Fruit fly (Drosophila melanogaster): ENCODE results near the gene Taf12.

DNA sequence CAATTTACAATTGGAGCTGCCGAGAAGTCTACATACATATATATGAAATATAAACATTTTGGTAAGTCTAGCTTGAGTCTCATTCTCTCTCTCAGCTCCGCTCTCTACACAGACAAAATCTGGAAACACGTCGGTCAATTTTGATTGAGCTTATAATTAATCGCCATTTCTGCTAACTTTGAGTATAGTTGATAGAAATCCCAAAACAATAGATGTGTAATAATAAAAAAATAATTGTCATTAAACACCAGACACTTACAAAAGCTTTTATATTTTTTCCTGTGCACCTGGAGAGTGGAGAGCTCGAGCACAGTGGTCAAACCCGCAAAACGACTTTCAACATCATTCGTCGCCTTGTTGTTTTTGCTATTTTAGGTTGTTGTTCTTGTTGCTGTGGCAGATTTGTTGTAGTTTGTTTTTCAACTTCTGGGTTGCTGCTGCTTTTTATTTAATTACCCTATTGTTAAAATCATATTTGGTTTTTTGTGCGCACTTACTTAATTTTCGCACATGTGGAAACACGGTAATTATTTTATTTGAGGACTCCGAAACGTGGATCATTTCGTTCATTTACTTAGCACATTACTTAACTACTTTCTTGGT lies 22.8 kb downstream of the Taf12 start:
- TF ChIP-seq kay (GFP tag; ENCODE audit: borderline replicate concordance) (peak; percentile 79), Mnt (GFP tag; optimal IDR thresholded peaks at IDR 0.05) (peak; percentile 46), CG14711 (tag; optimal IDR thresholded peaks at IDR 0.05) (peak; percentile 88), bab1 (GFP tag; optimal IDR thresholded peaks at IDR 0.05) (peak; percentile 97), toe (GFP tag; optimal IDR thresholded peaks at IDR 0.05) (peak; percentile 11), cnc (optimal IDR thresholded peaks at IDR 0.05) (no peak), CG7045 (GFP tag; optimal IDR thresholded peaks at IDR 0.05) (peak; percentile 71), Crg-1 (GFP tag; optimal IDR thresholded peaks at IDR 0.05) (peak; percentile 56), ovo (GFP tag; optimal IDR thresholded peaks at IDR 0.05) (no peak), CG5204 (GFP tag; optimal IDR thresholded peaks at IDR 0.05) (peak; percentile 68)

All from whole organism, adult.